Fruit fly (Drosophila melanogaster) whole organism, embryonic: Measurements from ENCODE around the gene rngo.
A peak's percentile ranks its signal among the peaks of the same experiment; 100 is the strongest.

Experiments
- B-H2 ChIP-seq: fragments of 200-800 bp; sonication (Bioruptor generic); optimal IDR thresholded peaks from 2 replicates; lab custom pipeline; 2018; ENCODE audit warnings: missing biosample characterization, mild to moderate bottlenecking, missing genetic modification characterization
- BEAF-32 ChIP-seq: fragments of 200-800 bp; sonication (Bioruptor generic); optimal IDR thresholded peaks from 3 replicates; lab custom pipeline; 2017; ENCODE audit warnings: missing biosample characterization, missing genetic modification characterization, mild to moderate bottlenecking, moderate library complexity, missing genetic modification reagents
- BtbVII ChIP-seq: fragments of 200-800 bp; sonication (Bioruptor generic); optimal IDR thresholded peaks from 3 replicates; lab custom pipeline; 2017; ENCODE audit warnings: missing biosample characterization, mild to moderate bottlenecking, missing genetic modification characterization
- CG10147 ChIP-seq: fragments of 200-800 bp; sonication (Bioruptor generic); optimal IDR thresholded peaks from 2 replicates; lab custom pipeline; 2019; ENCODE audit warnings: missing biosample characterization, mild to moderate bottlenecking, missing genetic modification characterization, moderate library complexity
- CG10654 ChIP-seq: fragments of 200-800 bp; sonication (Bioruptor generic); optimal IDR thresholded peaks from 2 replicates; lab custom pipeline; 2016; ENCODE audit warnings: missing biosample characterization, missing genetic modification characterization
- CG12104 ChIP-seq: fragments of 200-800 bp; sonication (Bioruptor generic); optimal IDR thresholded peaks from 3 replicates; lab custom pipeline; 2016; ENCODE audit warnings: missing biosample characterization, missing genetic modification characterization
- CG12236 ChIP-seq: fragments of 200-800 bp; sonication (Bioruptor generic); optimal IDR thresholded peaks from 2 replicates; lab custom pipeline; 2016; ENCODE audit warnings: missing biosample characterization, missing genetic modification characterization
- CG12391 ChIP-seq: fragments of 200-800 bp; sonication (Bioruptor generic); optimal IDR thresholded peaks from 3 replicates; lab custom pipeline; 2018; ENCODE audit warnings: missing biosample characterization, mild to moderate bottlenecking, missing genetic modification characterization, moderate library complexity
- CG13123 ChIP-seq: fragments of 200-800 bp; sonication (Bioruptor generic); optimal IDR thresholded peaks from 2 replicates; lab custom pipeline; 2016; ENCODE audit warnings: missing biosample characterization, missing genetic modification characterization
- CG13287 ChIP-seq: fragments of 200-800 bp; sonication (Bioruptor generic); IDR thresholded peaks from 2 replicates; pipeline ENCODE4 v1.3.6; 2022; ENCODE audit warnings: missing biosample characterization, missing genetic modification characterization; ENCODE audit not compliant: partially characterized antibody
- CG13775 ChIP-seq: fragments of 200-800 bp; sonication (Bioruptor generic); optimal IDR thresholded peaks from 3 replicates; lab custom pipeline; 2017; ENCODE audit warnings: missing biosample characterization, mild to moderate bottlenecking, missing genetic modification characterization
- CG14014 ChIP-seq: fragments of 200-800 bp; sonication (Bioruptor generic); IDR thresholded peaks from 2 replicates; pipeline ENCODE4 v1.3.6; 2022; ENCODE audit warnings: missing biosample characterization, missing genetic modification characterization
- CG14710 ChIP-seq: fragments of 200-800 bp; sonication (Bioruptor generic); optimal IDR thresholded peaks from 3 replicates; lab custom pipeline; 2019; ENCODE audit warnings: missing biosample characterization, mild to moderate bottlenecking, missing genetic modification characterization, moderate library complexity
- CG17359 ChIP-seq: fragments of 200-800 bp; sonication (Bioruptor generic); optimal IDR thresholded peaks from 3 replicates; lab custom pipeline; 2018; ENCODE audit warnings: missing biosample characterization, mild to moderate bottlenecking, missing genetic modification characterization, moderate library complexity
- CG17361 ChIP-seq: fragments of 200-800 bp; sonication (Bioruptor generic); IDR thresholded peaks from 3 replicates; pipeline ENCODE4 v1.3.6; 2022; ENCODE audit warnings: missing biosample characterization, missing genetic modification characterization
- CG2116 ChIP-seq: fragments of 200-800 bp; sonication (Bioruptor generic); optimal IDR thresholded peaks from 3 replicates; lab custom pipeline; 2018; ENCODE audit warnings: missing biosample characterization, mild to moderate bottlenecking, missing genetic modification characterization
- CG2678 ChIP-seq: fragments of 200-800 bp; sonication (Bioruptor generic); optimal IDR thresholded peaks from 3 replicates; lab custom pipeline; 2019; ENCODE audit warnings: missing biosample characterization, mild to moderate bottlenecking, missing genetic modification characterization, moderate library complexity
- CG4360 ChIP-seq: fragments of 200-800 bp; sonication (Bioruptor generic); IDR thresholded peaks from 2 replicates; pipeline ENCODE4 v1.3.6; 2022; ENCODE audit warnings: missing biosample characterization, missing genetic modification characterization
- CG4707 ChIP-seq: fragments of 200-800 bp; sonication (Bioruptor generic); optimal IDR thresholded peaks from 2 replicates; lab custom pipeline; 2018; ENCODE audit warnings: missing biosample characterization, mild to moderate bottlenecking, missing genetic modification characterization, moderate library complexity
- CG6765 ChIP-seq: fragments of 200-800 bp; sonication (Bioruptor generic); optimal IDR thresholded peaks from 3 replicates; lab custom pipeline; 2017; ENCODE audit warnings: missing biosample characterization, mild to moderate bottlenecking, missing genetic modification characterization
- CG6791 ChIP-seq: fragments of 200-800 bp; sonication (Bioruptor generic); IDR thresholded peaks from 3 replicates; pipeline ENCODE4 v1.3.6; 2022; ENCODE audit warnings: missing biosample characterization, missing genetic modification characterization; ENCODE audit not compliant: partially characterized antibody
- CrebB ChIP-seq: fragments of 200-800 bp; sonication (Bioruptor generic); optimal IDR thresholded peaks from 3 replicates; lab custom pipeline; 2018; ENCODE audit warnings: missing biosample characterization, mild to moderate bottlenecking, missing genetic modification characterization
- Dad ChIP-seq: fragments of 200-800 bp; sonication (Bioruptor generic); optimal IDR thresholded peaks from 3 replicates; lab custom pipeline; 2016; ENCODE audit warnings: missing biosample characterization, missing genetic modification characterization
- Eip74EF ChIP-seq, 2 experiments: fragments of 200-800 bp in 1 of 2; fragments of >200 bp in 1 of 2; sonication (Bioruptor generic) in 1 of 2; optimal IDR thresholded peaks; 2 replicates each; lab custom pipeline; 2017 to 2019; ENCODE audit warnings: missing biosample characterization in 2 of 2, missing genetic modification characterization in 2 of 2, mild to moderate bottlenecking in 1 of 2, moderate library complexity in 1 of 2
- GATAe ChIP-seq: fragments of 200-800 bp; sonication (Bioruptor generic); conservative IDR thresholded peaks from 2 replicates; pipeline ENCODE4 v1.3.6; 2022; ENCODE audit warnings: missing biosample characterization, missing genetic modification characterization
- H15 ChIP-seq: fragments of 200-800 bp; sonication (Bioruptor generic); IDR thresholded peaks from 3 replicates; pipeline ENCODE4 v1.3.6; 2022; ENCODE audit warnings: missing biosample characterization, missing genetic modification characterization
- H2.0 ChIP-seq: fragments of 200-800 bp; sonication (Bioruptor generic); IDR thresholded peaks from 2 replicates; pipeline ENCODE4 v1.3.6; 2022; ENCODE audit warnings: missing biosample characterization, missing genetic modification characterization
- MBD-R2 ChIP-seq: fragments of 200-800 bp; sonication (Bioruptor generic); IDR thresholded peaks from 2 replicates; pipeline ENCODE4 v1.3.6; 2022; ENCODE audit warnings: missing biosample characterization, missing genetic modification characterization
- Oli ChIP-seq: fragments of 200-800 bp; sonication (Bioruptor generic); optimal IDR thresholded peaks from 2 replicates; lab custom pipeline; 2018; ENCODE audit warnings: missing biosample characterization, mild to moderate bottlenecking, missing genetic modification characterization, moderate library complexity
- Sin3A ChIP-seq: fragments of >200 bp; optimal IDR thresholded peaks from 2 replicates; lab custom pipeline; 2018
- Sox102F ChIP-seq: fragments of 200-800 bp; sonication (Bioruptor generic); optimal IDR thresholded peaks from 2 replicates; lab custom pipeline; 2018; ENCODE audit warnings: missing biosample characterization, mild to moderate bottlenecking, missing genetic modification characterization, moderate library complexity
- YL-1 ChIP-seq: fragments of 200-800 bp; sonication (Bioruptor generic); optimal IDR thresholded peaks from 3 replicates; lab custom pipeline; 2017; ENCODE audit warnings: missing biosample characterization, mild to moderate bottlenecking, missing genetic modification characterization
- ab ChIP-seq: fragments of 200-800 bp; sonication (Bioruptor generic); optimal IDR thresholded peaks from 2 replicates; lab custom pipeline; 2016; ENCODE audit warnings: missing biosample characterization, missing genetic modification characterization
- amos ChIP-seq: fragments of 200-800 bp; sonication (Bioruptor generic); IDR thresholded peaks from 2 replicates; pipeline ENCODE4 v1.3.6; 2022; ENCODE audit warnings: missing biosample characterization, missing genetic modification characterization; ENCODE audit not compliant: partially characterized antibody
- ato ChIP-seq: fragments of 200-800 bp; sonication (Bioruptor generic); IDR thresholded peaks from 2 replicates; pipeline ENCODE4 v1.3.6; 2022; ENCODE audit warnings: missing biosample characterization, missing genetic modification characterization; ENCODE audit not compliant: partially characterized antibody
- az2 ChIP-seq: fragments of 200-800 bp; sonication (Bioruptor generic); optimal IDR thresholded peaks from 3 replicates; lab custom pipeline; 2016; ENCODE audit warnings: missing biosample characterization, missing genetic modification characterization
- bigmax ChIP-seq: fragments of 200-800 bp; sonication (Bioruptor generic); optimal IDR thresholded peaks from 2 replicates; lab custom pipeline; 2018; ENCODE audit warnings: missing biosample characterization, mild to moderate bottlenecking, missing genetic modification characterization
- bsh ChIP-seq, 2 experiments: fragments of 200-800 bp; sonication (Bioruptor generic); optimal IDR thresholded peaks; 2 replicates each; lab custom pipeline; 2017 to 2018; ENCODE audit warnings: mild to moderate bottlenecking in 2 of 2, missing biosample characterization in 2 of 2, missing genetic modification characterization in 2 of 2, moderate library complexity in 1 of 2
- en ChIP-seq: fragments of 200-800 bp; sonication (Bioruptor generic); optimal IDR thresholded peaks from 2 replicates; lab custom pipeline; 2016; ENCODE audit warnings: missing biosample characterization, missing genetic modification characterization
- gfzf ChIP-seq: fragments of 200-800 bp; sonication (Bioruptor generic); optimal IDR thresholded peaks from 2 replicates; lab custom pipeline; 2016; ENCODE audit warnings: missing biosample characterization, mild to moderate bottlenecking, missing genetic modification characterization, moderate library complexity
- hbn ChIP-seq: fragments of 200-800 bp; sonication (Bioruptor generic); IDR thresholded peaks from 2 replicates; pipeline ENCODE4 v1.3.6; 2022; ENCODE audit warnings: missing biosample characterization, missing genetic modification characterization; ENCODE audit not compliant: partially characterized antibody
- her ChIP-seq: fragments of 200-800 bp; sonication (Bioruptor generic); optimal IDR thresholded peaks from 2 replicates; lab custom pipeline; 2016; ENCODE audit warnings: missing biosample characterization, missing genetic modification characterization
- pita ChIP-seq: fragments of 200-800 bp; sonication (Bioruptor generic); optimal IDR thresholded peaks from 2 replicates; lab custom pipeline; 2017; ENCODE audit warnings: missing biosample characterization, mild to moderate bottlenecking, missing genetic modification characterization
- seq ChIP-seq: fragments of 200-800 bp; sonication (Bioruptor generic); IDR thresholded peaks from 2 replicates; pipeline ENCODE4 v1.3.6; 2022; ENCODE audit warnings: missing biosample characterization, missing genetic modification characterization
- sna ChIP-seq: fragments of 200-800 bp; sonication (Bioruptor generic); IDR thresholded peaks from 2 replicates; pipeline ENCODE4 v1.3.6; 2022; ENCODE audit warnings: missing biosample characterization, missing genetic modification characterization; ENCODE audit not compliant: partially characterized antibody
- zen2 ChIP-seq: fragments of 200-800 bp; sonication (Bioruptor generic); IDR thresholded peaks from 3 replicates; pipeline ENCODE4 v1.3.6; 2022; ENCODE audit warnings: missing biosample characterization, missing genetic modification characterization; ENCODE audit not compliant: partially characterized antibody
- zfh1 ChIP-seq: fragments of 200-800 bp; sonication (Bioruptor generic); IDR thresholded peaks from 3 replicates; pipeline ENCODE4 v1.3.6; 2022; ENCODE audit warnings: missing biosample characterization, missing genetic modification characterization

The rngo gene

DNA sequence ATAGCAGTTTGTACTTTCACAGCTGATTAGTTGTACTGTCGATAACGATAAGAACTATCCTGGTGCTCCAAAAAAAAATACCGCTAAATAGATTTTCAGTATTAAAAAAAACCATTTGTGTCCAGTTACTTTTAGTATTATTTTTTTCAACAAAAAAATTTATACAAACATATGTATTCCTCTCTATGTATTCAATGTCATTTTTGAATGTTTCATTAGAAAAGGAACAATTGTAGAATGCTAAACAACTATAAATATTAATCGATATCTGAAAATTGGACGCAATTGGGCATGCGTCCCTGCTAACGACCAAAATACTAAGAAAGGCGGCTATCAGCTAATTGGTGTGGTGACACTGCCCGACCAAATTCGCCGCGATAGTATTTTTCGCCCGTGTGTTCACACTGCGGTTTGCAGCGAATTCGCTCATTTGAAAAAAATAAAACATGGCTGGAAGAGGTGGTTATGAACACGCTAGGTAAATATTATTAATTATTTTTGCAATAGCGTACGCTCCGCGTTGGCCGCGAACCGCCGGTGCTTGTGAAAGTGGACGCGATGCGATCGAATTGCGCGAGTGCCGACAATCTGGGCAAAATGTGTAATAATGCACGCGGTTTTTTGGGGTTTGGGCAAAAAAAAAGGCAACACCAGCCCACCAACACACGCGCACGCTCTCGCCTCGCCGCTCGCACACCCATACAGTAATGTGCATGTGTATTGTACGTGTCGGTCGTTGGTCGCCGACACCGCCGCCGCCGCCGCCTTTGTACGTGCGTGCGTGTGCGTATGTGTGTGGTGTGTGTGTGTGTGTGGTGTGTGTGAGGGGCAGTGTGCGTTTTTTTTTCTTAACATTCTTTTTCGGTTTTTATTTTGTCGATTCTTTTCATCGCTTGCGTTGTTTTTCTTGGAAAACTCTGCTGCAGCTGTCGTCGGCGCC lies 7.3 kb downstream of the rngo start, which contains the start of the genes CG34015 and eIF4H1:
Gene CG34015 (minus strand): TSS at position 51 of the 940 bp plus-strand sequence.
Gene eIF4H1 (plus strand): TSS at position 414 of the 940 bp plus-strand sequence.
- TF ChIP-seq H2.0 (GFP tag; lab: Robert Waterston, UW) (no peak), zen2 (GFP tag; lab: Robert Waterston, UW) (no peak), zfh1 (GFP tag; lab: Robert Waterston, UW) (no peak), MBD-R2 (peak; percentile 27; the same call in 1 of the 2 replicates), CG13775 (GFP tag; lab: Kevin White, UChicago) (no peak), YL-1 (peak; percentile 76), BtbVII (GFP tag; lab: Kevin White, UChicago) (no peak), bsh (GFP tag; optimal IDR thresholded peaks at IDR 0.05; lab: Kevin White, UChicago) (peak in 1 of 2 experiments; percentile 88), CG6765 (GFP tag; lab: Kevin White, UChicago) (peak; percentile 57), ato (GFP tag; lab: Robert Waterston, UW) (no peak), CG4360 (GFP tag; lab: Robert Waterston, UW) (no peak), amos (GFP tag; lab: Robert Waterston, UW) (peak; percentile 74), en (GFP tag; lab: Kevin White, UChicago) (no peak), Eip74EF (GFP tag; optimal IDR thresholded peaks at IDR 0.05; lab: Kevin White, UChicago) (no peak), Sox102F (GFP tag; lab: Kevin White, UChicago) (no peak), CG12236 (GFP tag; lab: Kevin White, UChicago) (no peak), CG13287 (GFP tag; lab: Robert Waterston, UW) (peak; percentile 75), CG17359 (tag; lab: Kevin White, UChicago) (no peak), CG12391 (peak; percentile 15), gfzf (GFP tag; lab: Kevin White, UChicago) (peak; percentile 72), sna (GFP tag; lab: Robert Waterston, UW) (0 out of 2 replicates have a peak, but pooled peaks have one; percentile 12), CG12104 (no peak), CrebB (tag; lab: Kevin White, UChicago) (no peak), pita (GFP tag; lab: Kevin White, UChicago) (peak; percentile 26), az2 (no peak), CG14710 (peak; percentile 100), seq (GFP tag; lab: Robert Waterston, UW) (no peak), Dad (GFP tag; lab: Kevin White, UChicago) (no peak), CG4707 (GFP tag; lab: Kevin White, UChicago) (no peak), GATAe (GFP tag; lab: Robert Waterston, UW) (no peak), CG2678 (tag; lab: Kevin White, UChicago) (no peak), CG10654 (GFP tag; lab: Kevin White, UChicago) (no peak), her (GFP tag; lab: Kevin White, UChicago) (no peak), CG2116 (GFP tag; lab: Kevin White, UChicago) (peak; percentile 92), ab (GFP tag; lab: Kevin White, UChicago) (no peak), B-H2 (GFP tag; lab: Kevin White, UChicago) (no peak), CG6791 (GFP tag; lab: Robert Waterston, UW) (peak; percentile 55; the same call in 2 of the 3 replicates), H15 (GFP tag; lab: Robert Waterston, UW) (no peak), CG10147 (GFP tag; lab: Kevin White, UChicago) (peak; percentile 1), BEAF-32 (GFP tag; lab: Kevin White, UChicago) (peak; percentile 85), Oli (tag; lab: Kevin White, UChicago) (no peak), CG14014 (GFP tag; lab: Robert Waterston, UW) (no peak), CG13123 (GFP tag; lab: Kevin White, UChicago) (no peak), bigmax (peak; percentile 8), CG17361 (GFP tag; lab: Robert Waterston, UW) (0 out of 3 replicates have a peak, but pooled peaks have one; percentile 18), Sin3A (lab: Kevin White, UChicago) (peak; percentile 50), hbn (peak; percentile 52)
